Worm (Caenorhabditis elegans) whole organism, young adult: ENCODE data around the gene haly-1.

Source experiments
- ama-1 ChIP-seq, 3 experiments: fragments of 150-350 bp in 1 of 3; sonication (generic microtip) in 2 of 3; optimal IDR thresholded peaks; 2 replicates each; lab custom pipeline; 2014 to 2018; ENCODE audit warnings: missing biosample characterization in 2 of 3, missing genetic modification characterization in 2 of 3, missing genetic modification reagents in 2 of 3
- chd-7 ChIP-seq: sonication (generic microtip); optimal IDR thresholded peaks from 2 replicates; lab custom pipeline; 2016; ENCODE audit warnings: mild to moderate bottlenecking, missing genetic modification characterization, moderate library complexity, missing compliant biosample characterization
- dpl-1 ChIP-seq: fragments of 150-350 bp; optimal IDR thresholded peaks from 2 replicates; lab custom pipeline; 2014; ENCODE audit warnings: missing biosample characterization, missing genetic modification reagents, missing genetic modification characterization
- let-526 ChIP-seq: fragments of 200-800 bp; sonication (Bioruptor generic); IDR thresholded peaks from 2 replicates; pipeline ENCODE4 v1.3.6; 2022; ENCODE audit warnings: missing genetic modification reagents, missing genetic modification characterization, missing compliant biosample characterization
- lin-26 ChIP-seq: fragments of 200-800 bp; sonication (Bioruptor generic); IDR thresholded peaks from 2 replicates; pipeline ENCODE4 v1.3.6; 2022; ENCODE audit warnings: missing genetic modification reagents, missing genetic modification characterization, missing compliant biosample characterization
- rpc-1 ChIP-seq, 2 experiments: fragments of 150-350 bp in 1 of 2; sonication (generic microtip) in 1 of 2; optimal IDR thresholded peaks; 2 replicates each; lab custom pipeline; 2014 to 2018; ENCODE audit warnings: missing biosample characterization in 1 of 2, missing genetic modification characterization in 1 of 2, missing genetic modification reagents in 1 of 2, missing genotype in 1 of 2
- unc-62 ChIP-seq: fragments of 150-350 bp; optimal IDR thresholded peaks from 2 replicates; lab custom pipeline; 2014; ENCODE audit warnings: missing biosample characterization, missing genetic modification reagents, missing genetic modification characterization

DNA sequence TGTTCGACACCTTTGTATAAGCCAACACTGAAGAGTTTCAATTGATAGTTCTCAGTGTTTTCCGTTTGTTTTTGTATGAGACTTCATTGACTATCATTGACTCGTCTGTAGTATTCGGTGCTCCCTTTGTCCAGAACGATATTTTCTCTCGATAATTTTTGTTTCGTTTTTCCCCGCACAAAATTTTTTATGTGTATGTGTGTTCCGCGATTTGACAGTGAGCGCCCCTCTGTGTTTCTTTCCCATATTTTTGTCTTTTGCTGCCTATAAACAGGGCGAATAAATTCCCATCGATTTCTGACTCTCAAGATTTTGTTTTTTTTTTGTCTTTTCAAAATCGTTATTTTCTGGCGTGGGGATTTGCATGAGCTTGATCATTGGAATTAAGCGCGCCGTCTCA, 13.2 kb downstream of the haly-1 start, which contains the start of gene T21E8.7:
- TF ChIP-seq ama-1 (optimal IDR thresholded peaks at IDR 0.05; lab: Kevin White, UChicago) = no peak
- TF ChIP-seq ama-1 (GFP tag; optimal IDR thresholded peaks at IDR 0.05; lab: Kevin White, UChicago) = no peak
- TF ChIP-seq dpl-1 = no peak
- TF ChIP-seq let-526 (GFP tag; lab: Robert Waterston, UW) = no peak
- TF ChIP-seq rpc-1 (optimal IDR thresholded peaks at IDR 0.05; lab: Kevin White, UChicago) = no peak
- TF ChIP-seq rpc-1 (tag; optimal IDR thresholded peaks at IDR 0.05; lab: Kevin White, UChicago) = no peak
- TF ChIP-seq chd-7 = no peak
- no peak for TF ChIP-seq lin-26
- TF ChIP-seq unc-62 (GFP tag; lab: Kevin White, UChicago) = no peak
